Worm (Caenorhabditis elegans): ENCODE measurements around the gene eef-1G.

eef-1G gene

ce11 chrV:10918373-10918772 lies 47.1 kb upstream of the eef-1G start, which contains the start of gene F58B4.2:
Gene F58B4.2, minus strand, starts transcription at chrV:10918473.
- TF ChIP-seq let-607 (tag; optimal IDR thresholded peaks at IDR 0.05) (no peak), madf-10 (tag; optimal IDR thresholded peaks at IDR 0.05) (no peak), K11D2.4 (GFP tag; IDR thresholded peaks at IDR 0.05) (no peak), nfya-1 (tag; optimal IDR thresholded peaks at IDR 0.05; ENCODE audit: borderline replicate concordance, insufficient read depth) (no peak), rcor-1 (GFP tag; IDR thresholded peaks at IDR 0.05) (no peak), B0336.3 (GFP tag; IDR thresholded peaks at IDR 0.05) (no peak), ceh-27 (GFP tag; optimal IDR thresholded peaks at IDR 0.05) (no peak), C06A6.2 (GFP tag; conservative IDR thresholded peaks at IDR 0.05) (no peak), rpc-1 (optimal IDR thresholded peaks at IDR 0.05) (no peak), rpc-1 (tag; optimal IDR thresholded peaks at IDR 0.05) (no peak), B0261.1 (tag; optimal IDR thresholded peaks at IDR 0.05) (no peak), snpc-1.3 (tag; optimal IDR thresholded peaks at IDR 0.05; ENCODE audit: insufficient read depth) (no peak), ets-4 (GFP tag; optimal IDR thresholded peaks at IDR 0.05) (no peak)

- TF ChIP-seq C17E4.6 (GFP tag; IDR thresholded peaks at IDR 0.05) (no peak), madf-3 (GFP tag; IDR thresholded peaks at IDR 0.05) (no peak), snpc-3.4 (tag; optimal IDR thresholded peaks at IDR 0.05) (no peak), cebp-1 (GFP tag; IDR thresholded peaks at IDR 0.05) (no peak), cebp-1 (tag; optimal IDR thresholded peaks at IDR 0.05) (no peak), nfya-1 (tag; optimal IDR thresholded peaks at IDR 0.05; ENCODE audit: borderline replicate concordance, insufficient read depth) (no peak), somi-1 (GFP tag; optimal IDR thresholded peaks at IDR 0.05) (no peak), attf-6 (GFP tag; IDR thresholded peaks at IDR 0.05) (no peak), ceh-58 (GFP tag; IDR thresholded peaks at IDR 0.05) (no peak), lin-26 (GFP tag; IDR thresholded peaks at IDR 0.05) (no peak), mes-4 (tag; optimal IDR thresholded peaks at IDR 0.05) (no peak), ceh-91 (GFP tag; IDR thresholded peaks at IDR 0.05) (no peak), bed-1 (GFP tag; IDR thresholded peaks at IDR 0.05) (no peak), sdz-38 (tag; optimal IDR thresholded peaks at IDR 0.05) (no peak), rpc-1 (optimal IDR thresholded peaks at IDR 0.05) (no peak), rpc-1 (tag; optimal IDR thresholded peaks at IDR 0.05) (no peak)
Measured at ce11 chrV:10921747-10922146, 43.8 kb upstream of the eef-1G start, which contains the start of gene nas-31. Gene nas-31, minus strand, starts transcription at chrV:10921847.

ce11 chrV:10923229-10923628 lies 42.3 kb upstream of the eef-1G start, which contains the start of gene F58B4.7:
Gene F58B4.7, minus strand, starts transcription at chrV:10923329.
- TF ChIP-seq nfya-2 (GFP tag; IDR thresholded peaks at IDR 0.05) (no peak), bed-1 (GFP tag; IDR thresholded peaks at IDR 0.05) (no peak), nhr-80 (tag; optimal IDR thresholded peaks at IDR 0.05) (no peak)

- TF ChIP-seq nhr-90 (tag; optimal IDR thresholded peaks at IDR 0.05), result no peak
- no peak for TF ChIP-seq lir-1 (GFP tag; conservative IDR thresholded peaks at IDR 0.05)
- TF ChIP-seq atf-7 (tag; optimal IDR thresholded peaks at IDR 0.05), result no peak
- TF ChIP-seq ceh-79 (tag; optimal IDR thresholded peaks at IDR 0.05), result no peak
- no peak for TF ChIP-seq ceh-58 (GFP tag; IDR thresholded peaks at IDR 0.05)
- TF ChIP-seq mxl-1 (tag; optimal IDR thresholded peaks at IDR 0.05), result no peak
- TF ChIP-seq ztf-28 (GFP tag; IDR thresholded peaks at IDR 0.05), result no peak
- no peak for TF ChIP-seq madf-6 (GFP tag; IDR thresholded peaks at IDR 0.05)
- no peak for TF ChIP-seq ztf-18 (tag; optimal IDR thresholded peaks at IDR 0.05)
- no peak for TF ChIP-seq bed-2 (GFP tag; IDR thresholded peaks at IDR 0.05)
- TF ChIP-seq sptf-2 (GFP tag; optimal IDR thresholded peaks at IDR 0.05), result no peak
Measured at ce11 chrV:10924731-10925130, 40.8 kb upstream of the eef-1G start, which contains the start of gene F58B4.6. Gene F58B4.6, plus strand, starts transcription at chrV:10925031.

Data from whole organism, young adult.